Fruit fly (Drosophila melanogaster): ENCODE results near the gene svr.

- TF ChIP-seq CG1620 (GFP tag; optimal IDR thresholded peaks at IDR 0.05): no peak
- no peak for TF ChIP-seq toe (GFP tag; optimal IDR thresholded peaks at IDR 0.05)
- no peak for TF ChIP-seq CG12768 (GFP tag; optimal IDR thresholded peaks at IDR 0.05)
- no peak for TF ChIP-seq CG11617 (GFP tag; optimal IDR thresholded peaks at IDR 0.05)
- TF ChIP-seq Hr96 (GFP tag; optimal IDR thresholded peaks at IDR 0.05): no peak
- TF ChIP-seq CG14711 (tag; optimal IDR thresholded peaks at IDR 0.05): no peak
- no peak for TF ChIP-seq bab1 (GFP tag; optimal IDR thresholded peaks at IDR 0.05)
- TF ChIP-seq pad (GFP tag; optimal IDR thresholded peaks at IDR 0.05): no peak
- TF ChIP-seq CG7045 (GFP tag; optimal IDR thresholded peaks at IDR 0.05): no peak
Observed at dm6 chrX:497425-497824, 1.2 kb downstream of the svr start.
